Fruit fly (Drosophila melanogaster): ENCODE data around the gene CG12479.

Gene CG12479

dm6 chrX:14153689-14154088, 1.9 kb upstream of the CG12479 start:
- no peak for TF ChIP-seq CG17801 (GFP tag; optimal IDR thresholded peaks at IDR 0.05; ENCODE audit: partially characterized antibody)

dm6 chrX:14149312-14149711, 2.5 kb downstream of the CG12479 start:
- no peak for TF ChIP-seq CG17801 (GFP tag; optimal IDR thresholded peaks at IDR 0.05; ENCODE audit: partially characterized antibody)

- no peak for TF ChIP-seq CG17801 (GFP tag; optimal IDR thresholded peaks at IDR 0.05; ENCODE audit: partially characterized antibody)
Observed at dm6 chrX:14148171-14148570, 3.6 kb downstream of the CG12479 start.

- TF ChIP-seq CG17801 (GFP tag; optimal IDR thresholded peaks at IDR 0.05; ENCODE audit: partially characterized antibody) = no peak
Observed at dm6 chrX:14133936-14134335, 17.9 kb downstream of the CG12479 start.

- TF ChIP-seq CG17801 (GFP tag; optimal IDR thresholded peaks at IDR 0.05; ENCODE audit: partially characterized antibody) = no peak
Observed at dm6 chrX:14123688-14124087, 28.1 kb downstream of the CG12479 start.

dm6 chrX:14122662-14123372, 29.0 kb downstream of the CG12479 start:
- TF ChIP-seq CG17801 (GFP tag; optimal IDR thresholded peaks at IDR 0.05; ENCODE audit: partially characterized antibody) = no peak

dm6 chrX:14120213-14120612, 31.6 kb downstream of the CG12479 start:
- no peak for TF ChIP-seq CG17801 (GFP tag; optimal IDR thresholded peaks at IDR 0.05; ENCODE audit: partially characterized antibody)

- TF ChIP-seq CG17801 (GFP tag; optimal IDR thresholded peaks at IDR 0.05; ENCODE audit: partially characterized antibody) = no peak
Observed at dm6 chrX:14118479-14118878, 33.3 kb downstream of the CG12479 start.

- TF ChIP-seq CG17801 (GFP tag; optimal IDR thresholded peaks at IDR 0.05; ENCODE audit: partially characterized antibody) = no peak
Observed at dm6 chrX:14117512-14117911, 34.3 kb downstream of the CG12479 start.

- no peak for TF ChIP-seq CG17801 (GFP tag; optimal IDR thresholded peaks at IDR 0.05; ENCODE audit: partially characterized antibody)
Observed at dm6 chrX:14103165-14103950, 48.4 kb downstream of the CG12479 start.

Data from ovary, adult (tissue).